Fruit fly (Drosophila melanogaster) whole organism, prepupa: Measurements from ENCODE around the gene Os-C.
A peak's percentile ranks its signal among the peaks of the same experiment; 100 is the strongest.

ENCODE experiments used
- CG10669 ChIP-seq: fragments of 200-800 bp; sonication (Bioruptor generic); optimal IDR thresholded peaks from 3 replicates; lab custom pipeline; 2018; ENCODE audit warnings: missing biosample characterization, mild to moderate bottlenecking, missing genetic modification characterization, moderate library complexity
- CG11294 ChIP-seq: fragments of 200-800 bp; sonication (Bioruptor generic); IDR thresholded peaks from 2 replicates; pipeline ENCODE4 v1.3.6; 2022; ENCODE audit warnings: missing biosample characterization, missing genetic modification characterization
- CG1621 ChIP-seq: fragments of 200-800 bp; sonication (Bioruptor generic); optimal IDR thresholded peaks from 3 replicates; lab custom pipeline; 2018; ENCODE audit warnings: missing biosample characterization, mild to moderate bottlenecking, missing genetic modification characterization
- CG16779 ChIP-seq: fragments of 200-800 bp; sonication (Bioruptor generic); optimal IDR thresholded peaks from 3 replicates; lab custom pipeline; 2017; ENCODE audit warnings: missing biosample characterization, mild to moderate bottlenecking, missing genetic modification characterization
- CG3032 ChIP-seq: fragments of 200-800 bp; optimal IDR thresholded peaks from 2 replicates; lab custom pipeline; 2019; ENCODE audit warnings: missing biosample characterization, mild to moderate bottlenecking, missing genetic modification characterization, moderate library complexity
- CG31627 ChIP-seq: fragments of 200-800 bp; sonication (Bioruptor generic); optimal IDR thresholded peaks from 3 replicates; lab custom pipeline; 2016; ENCODE audit warnings: missing biosample characterization, missing genetic modification characterization
- CG32006 ChIP-seq: fragments of 200-800 bp; sonication (Bioruptor generic); optimal IDR thresholded peaks from 3 replicates; lab custom pipeline; 2017; ENCODE audit warnings: missing biosample characterization, mild to moderate bottlenecking, missing genetic modification characterization
- CG4318 ChIP-seq: fragments of 200-800 bp; sonication (Bioruptor generic); optimal IDR thresholded peaks from 3 replicates; lab custom pipeline; 2017; ENCODE audit warnings: missing biosample characterization, mild to moderate bottlenecking, missing genetic modification characterization
- CG6163 ChIP-seq: fragments of 200-800 bp; sonication (Bioruptor generic); IDR thresholded peaks from 3 replicates; pipeline ENCODE4 v1.3.6; 2022; ENCODE audit warnings: missing biosample characterization, missing genetic modification characterization
- CG6276 ChIP-seq: fragments of 200-800 bp; sonication (Bioruptor generic); optimal IDR thresholded peaks from 2 replicates; lab custom pipeline; 2017; ENCODE audit warnings: missing biosample characterization, mild to moderate bottlenecking, missing genetic modification characterization
- CG6792 ChIP-seq: fragments of 200-800 bp; sonication (Bioruptor generic); optimal IDR thresholded peaks from 3 replicates; lab custom pipeline; 2016; ENCODE audit warnings: missing biosample characterization, missing genetic modification characterization
- CG6808 ChIP-seq: fragments of 200-800 bp; sonication (Bioruptor generic); optimal IDR thresholded peaks from 3 replicates; lab custom pipeline; 2017; ENCODE audit warnings: missing biosample characterization, missing genetic modification characterization, mild to moderate bottlenecking, moderate library complexity, missing genetic modification reagents
- CG6854 ChIP-seq: fragments of 200-800 bp; sonication (Bioruptor generic); optimal IDR thresholded peaks from 2 replicates; lab custom pipeline; 2017; ENCODE audit warnings: missing biosample characterization, mild to moderate bottlenecking, missing genetic modification characterization
- CG7368 ChIP-seq: fragments of 200-800 bp; sonication (Bioruptor generic); optimal IDR thresholded peaks from 3 replicates; lab custom pipeline; 2016; ENCODE audit warnings: missing biosample characterization, missing genetic modification characterization
- CG8319 ChIP-seq: fragments of 200-800 bp; sonication (Bioruptor generic); optimal IDR thresholded peaks from 3 replicates; lab custom pipeline; 2016; ENCODE audit warnings: missing biosample characterization, missing genetic modification characterization
- CG9139 ChIP-seq: fragments of 200-800 bp; sonication (Bioruptor generic); optimal IDR thresholded peaks from 3 replicates; lab custom pipeline; 2017; ENCODE audit warnings: missing biosample characterization, mild to moderate bottlenecking, missing genetic modification characterization
- Eip75B ChIP-seq: fragments of 200-800 bp; sonication (Bioruptor generic); optimal IDR thresholded peaks from 3 replicates; lab custom pipeline; 2016; ENCODE audit warnings: missing biosample characterization, missing genetic modification characterization
- Eip78C ChIP-seq: fragments of 200-800 bp; sonication (Bioruptor generic); peaks from one replicate; lab custom pipeline; 2016; ENCODE audit warnings: missing biosample characterization, missing genetic modification characterization
- Ets21C ChIP-seq: fragments of 200-800 bp; sonication (Bioruptor generic); optimal IDR thresholded peaks from 3 replicates; lab custom pipeline; 2016; ENCODE audit warnings: missing biosample characterization, missing genetic modification characterization
- Ets96B ChIP-seq: fragments of 200-800 bp; optimal IDR thresholded peaks from 2 replicates; lab custom pipeline; 2019; ENCODE audit warnings: missing biosample characterization, mild to moderate bottlenecking, missing genetic modification characterization, moderate library complexity
- Gug ChIP-seq: fragments of 200-800 bp; sonication (Bioruptor generic); IDR thresholded peaks from 2 replicates; pipeline ENCODE4 v1.3.6; 2022; ENCODE audit warnings: missing biosample characterization, missing genetic modification characterization
- Hr38 ChIP-seq: sonication (Bioruptor generic); optimal IDR thresholded peaks from 2 replicates; lab custom pipeline; 2016; ENCODE audit warnings: missing biosample characterization, missing genetic modification characterization
- Lpt ChIP-seq: fragments of 200-800 bp; sonication (Bioruptor generic); optimal IDR thresholded peaks from 3 replicates; lab custom pipeline; 2016; ENCODE audit warnings: missing biosample characterization, missing genetic modification characterization
- OdsH ChIP-seq: fragments of 200-800 bp; sonication (Bioruptor generic); optimal IDR thresholded peaks from 3 replicates; lab custom pipeline; 2016; ENCODE audit warnings: missing biosample characterization, missing genetic modification characterization
- Smox ChIP-seq: fragments of 200-800 bp; sonication (Bioruptor generic); optimal IDR thresholded peaks from 3 replicates; lab custom pipeline; 2016; ENCODE audit warnings: missing biosample characterization, missing genetic modification characterization
- Sox102F ChIP-seq: fragments of 200-800 bp; sonication (Bioruptor generic); optimal IDR thresholded peaks from 2 replicates; lab custom pipeline; 2016; ENCODE audit warnings: missing biosample characterization, mild to moderate bottlenecking, missing genetic modification characterization
- Sox14 ChIP-seq: fragments of 200-800 bp; sonication (Bioruptor generic); optimal IDR thresholded peaks from 3 replicates; lab custom pipeline; 2016; ENCODE audit warnings: missing biosample characterization, missing genetic modification characterization
- Sox15 ChIP-seq: fragments of 200-800 bp; sonication (Bioruptor generic); optimal IDR thresholded peaks from 3 replicates; lab custom pipeline; 2016; ENCODE audit warnings: missing biosample characterization, missing genetic modification characterization
- achi ChIP-seq: fragments of 200-800 bp; sonication (Bioruptor generic); optimal IDR thresholded peaks from 3 replicates; lab custom pipeline; 2016; ENCODE audit warnings: missing biosample characterization, missing genetic modification characterization
- cyc ChIP-seq: fragments of 200-800 bp; sonication (Bioruptor generic); optimal IDR thresholded peaks from 3 replicates; lab custom pipeline; 2016; ENCODE audit warnings: missing biosample characterization, missing genetic modification characterization
- dac ChIP-seq: fragments of 200-800 bp; sonication (Bioruptor generic); optimal IDR thresholded peaks from 2 replicates; lab custom pipeline; 2017; ENCODE audit warnings: missing biosample characterization, mild to moderate bottlenecking, missing genetic modification characterization
- dsx ChIP-seq: fragments of 200-800 bp; optimal IDR thresholded peaks from 3 replicates; lab custom pipeline; 2019; ENCODE audit warnings: missing biosample characterization, mild to moderate bottlenecking, missing genetic modification characterization, moderate library complexity; ENCODE audit not compliant: poor library complexity, severe bottlenecking
- fd85E ChIP-seq: fragments of 200-800 bp; sonication (Bioruptor generic); optimal IDR thresholded peaks from 3 replicates; lab custom pipeline; 2016; ENCODE audit warnings: missing biosample characterization, missing genetic modification characterization
- fkh ChIP-seq: fragments of 200-800 bp; sonication (Bioruptor generic); optimal IDR thresholded peaks from 3 replicates; lab custom pipeline; 2017; ENCODE audit warnings: missing biosample characterization, mild to moderate bottlenecking, missing genetic modification characterization, moderate library complexity
- pdm3 ChIP-seq: fragments of 200-800 bp; sonication (Bioruptor generic); optimal IDR thresholded peaks from 3 replicates; lab custom pipeline; 2016; ENCODE audit warnings: missing biosample characterization, missing genetic modification characterization
- salr ChIP-seq, 2 experiments: fragments of 200-800 bp; sonication (Bioruptor generic); optimal IDR thresholded peaks; 3 replicates each; lab custom pipeline; 2016 to 2018; ENCODE audit warnings: missing biosample characterization in 2 of 2, missing genetic modification characterization in 2 of 2, mild to moderate bottlenecking in 1 of 2
- svp ChIP-seq: fragments of 200-800 bp; sonication (Bioruptor generic); peaks from one replicate; lab custom pipeline; 2016; ENCODE audit warnings: missing biosample characterization, missing genetic modification characterization

The Os-C gene

dm6 chr3R:8013121-8014009 is 34.6 kb downstream of the Os-C start, which contains the start of the genes CG10435 and Pbp95 (continued):
- TF ChIP-seq CG6854 (GFP tag; lab: Kevin White, UChicago) (no peak), Ets96B (no peak), CG11294 (GFP tag; lab: Robert Waterston, UW) (0 out of 2 replicates have a peak, but pooled peaks have one; percentile 24), fkh (GFP tag; lab: Kevin White, UChicago) (no peak), Lpt (peak; percentile 45), CG9139 (GFP tag; lab: Kevin White, UChicago) (no peak), achi (GFP tag; lab: Kevin White, UChicago) (no peak), CG3032 (peak; percentile 27), svp (GFP tag; lab: Kevin White, UChicago) (peak; percentile 97), CG31627 (peak; percentile 53), Sox14 (peak; percentile 55), CG8319 (GFP tag; lab: Kevin White, UChicago) (no peak), CG10669 (GFP tag; lab: Kevin White, UChicago) (no peak), CG6808 (GFP tag; lab: Kevin White, UChicago) (no peak), Smox (GFP tag; lab: Kevin White, UChicago) (no peak), Eip75B (GFP tag; lab: Kevin White, UChicago) (no peak), CG4318 (GFP tag; lab: Kevin White, UChicago) (no peak), Sox15 (GFP tag; lab: Kevin White, UChicago) (no peak), Hr38 (no peak), Ets21C (GFP tag; lab: Kevin White, UChicago) (peak; percentile 24), Eip78C (no peak), salr (GFP tag; optimal IDR thresholded peaks at IDR 0.05; lab: Kevin White, UChicago) (no peak), pdm3 (GFP tag; lab: Kevin White, UChicago) (no peak), Sox102F (no peak), CG1621 (no peak), dsx (GFP tag; lab: Kevin White, UChicago) (no peak), OdsH (GFP tag; lab: Kevin White, UChicago) (no peak), dac (GFP tag; lab: Kevin White, UChicago) (no peak), CG32006 (GFP tag; lab: Kevin White, UChicago) (no peak)
- TF ChIP-seq, all 60 proteins: peak for 18

dm6 chr3R:8026515-8026914 is 47.8 kb downstream of the Os-C start:
- TF ChIP-seq CG6163 (GFP tag; lab: Robert Waterston, UW) (no peak), CG31627 (no peak), CG6276 (GFP tag; lab: Kevin White, UChicago) (no peak), salr (GFP tag; optimal IDR thresholded peaks at IDR 0.05; lab: Kevin White, UChicago) (no peak), CG16779 (no peak), CG4318 (GFP tag; lab: Kevin White, UChicago) (no peak), cyc (GFP tag; lab: Kevin White, UChicago) (no peak), CG6792 (GFP tag; lab: Kevin White, UChicago) (no peak), Gug (GFP tag; lab: Robert Waterston, UW) (no peak), CG7368 (GFP tag; lab: Kevin White, UChicago) (no peak), fd85E (GFP tag; lab: Kevin White, UChicago) (no peak), CG6808 (GFP tag; lab: Kevin White, UChicago) (no peak), Smox (GFP tag; lab: Kevin White, UChicago) (no peak), achi (GFP tag; lab: Kevin White, UChicago) (no peak)
